Fruit fly (Drosophila melanogaster) S2 (cell line): Measurements from ENCODE around the gene CG6813.

Source experiments
- CG8478 ChIP-seq: fragments of >200 bp; optimal IDR thresholded peaks from 2 replicates; lab custom pipeline; 2018
- CTCF ChIP-seq, 2 experiments: fragments of >200 bp; optimal IDR thresholded peaks; 2 replicates each; lab custom pipeline; 2018

The CG6813 gene

dm6 chr3R:11655873-11656374 lies 29.5 kb upstream of the CG6813 start, which contains the start of gene CG42327:
Gene CG42327 (plus strand): TSS chr3R:11656149.
- no peak for TF ChIP-seq CG8478 (lab: Kevin White, UChicago)
- no peak for TF ChIP-seq CTCF (optimal IDR thresholded peaks at IDR 0.05; lab: Kevin White, UChicago)

dm6 chr3R:11650105-11651039 lies 23.9 kb upstream of the CG6813 start, which contains the start of the genes Csk and Elp1:
Gene Csk (minus strand): TSS chr3R:11650706.
Gene Elp1 (plus strand): TSS chr3R:11650971.
- TF ChIP-seq CTCF (optimal IDR thresholded peaks at IDR 0.05; lab: Kevin White, UChicago) (no peak), CG8478 (lab: Kevin White, UChicago) (no peak)

DNA sequence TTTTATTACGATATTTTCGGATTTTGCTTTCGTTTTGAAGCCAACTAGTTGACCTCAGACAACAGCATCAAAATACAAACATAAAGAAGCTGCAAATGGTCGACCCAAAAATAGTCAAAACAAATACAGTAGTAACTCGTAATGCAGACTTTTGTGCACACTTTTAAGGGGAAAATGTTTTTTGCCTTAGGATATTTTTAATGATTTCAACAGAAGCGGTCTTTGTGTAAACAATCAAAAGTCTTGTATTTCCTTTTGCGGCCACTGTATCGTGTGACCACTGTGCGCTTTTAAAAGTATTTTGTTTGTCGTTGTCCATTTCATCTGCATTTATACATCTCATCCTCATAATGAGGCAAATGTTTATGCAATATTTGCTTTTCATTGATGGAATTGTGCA lies 23.0 kb upstream of the CG6813 start:
- no peak for TF ChIP-seq CTCF (optimal IDR thresholded peaks at IDR 0.05; lab: Kevin White, UChicago)

dm6 chr3R:11648356-11649355 lies 22.2 kb upstream of the CG6813 start:
- TF ChIP-seq CTCF (optimal IDR thresholded peaks at IDR 0.05; lab: Kevin White, UChicago), result no peak
- no peak for TF ChIP-seq CG8478 (lab: Kevin White, UChicago)

DNA sequence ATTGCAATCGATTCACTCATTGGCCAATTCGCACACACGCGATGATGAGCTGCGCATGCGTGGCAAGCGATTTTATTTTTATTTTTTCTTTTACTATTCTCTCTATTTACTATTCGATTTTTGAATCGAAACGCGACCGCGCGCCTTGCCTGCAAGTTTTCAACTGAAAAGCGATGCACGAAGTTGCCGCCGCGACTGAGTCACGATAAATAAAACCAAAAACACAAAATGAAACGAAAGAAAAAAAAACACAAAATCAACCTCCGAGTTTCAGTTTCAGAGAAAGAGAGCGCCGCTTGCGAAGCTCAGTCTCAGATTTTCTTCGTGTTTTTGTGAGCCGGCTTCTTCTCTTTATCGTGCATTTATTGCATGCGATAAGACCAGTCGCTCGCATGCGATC lies 20.4 kb upstream of the CG6813 start:
- no peak for TF ChIP-seq CG8478 (lab: Kevin White, UChicago)
- no peak for TF ChIP-seq CTCF (optimal IDR thresholded peaks at IDR 0.05; lab: Kevin White, UChicago)

dm6 chr3R:11639946-11640588 lies 13.6 kb upstream of the CG6813 start:
- TF ChIP-seq CTCF (optimal IDR thresholded peaks at IDR 0.05; lab: Kevin White, UChicago) (no peak), CG8478 (lab: Kevin White, UChicago) (no peak)

DNA sequence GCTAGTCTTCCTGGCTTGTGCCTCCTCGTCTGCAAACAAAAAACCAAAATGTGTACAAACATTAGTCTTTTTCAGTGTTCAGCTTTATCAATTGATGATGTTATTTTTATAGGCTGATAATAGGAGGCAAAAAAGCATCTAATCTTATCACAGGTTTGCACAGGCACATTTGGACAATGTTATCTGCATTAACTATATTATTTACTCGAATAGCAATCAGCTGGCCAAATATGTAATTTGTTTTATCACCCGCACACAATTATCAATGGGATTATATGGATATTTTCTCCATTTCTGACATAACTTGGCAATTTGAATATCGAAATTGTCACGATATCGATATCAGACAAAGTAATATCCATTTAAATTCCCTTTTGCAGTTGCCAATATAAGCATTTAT lies 11.1 kb upstream of the CG6813 start:
- no peak for TF ChIP-seq CTCF (optimal IDR thresholded peaks at IDR 0.05; lab: Kevin White, UChicago)
- TF ChIP-seq CG8478 (lab: Kevin White, UChicago), result no peak

DNA sequence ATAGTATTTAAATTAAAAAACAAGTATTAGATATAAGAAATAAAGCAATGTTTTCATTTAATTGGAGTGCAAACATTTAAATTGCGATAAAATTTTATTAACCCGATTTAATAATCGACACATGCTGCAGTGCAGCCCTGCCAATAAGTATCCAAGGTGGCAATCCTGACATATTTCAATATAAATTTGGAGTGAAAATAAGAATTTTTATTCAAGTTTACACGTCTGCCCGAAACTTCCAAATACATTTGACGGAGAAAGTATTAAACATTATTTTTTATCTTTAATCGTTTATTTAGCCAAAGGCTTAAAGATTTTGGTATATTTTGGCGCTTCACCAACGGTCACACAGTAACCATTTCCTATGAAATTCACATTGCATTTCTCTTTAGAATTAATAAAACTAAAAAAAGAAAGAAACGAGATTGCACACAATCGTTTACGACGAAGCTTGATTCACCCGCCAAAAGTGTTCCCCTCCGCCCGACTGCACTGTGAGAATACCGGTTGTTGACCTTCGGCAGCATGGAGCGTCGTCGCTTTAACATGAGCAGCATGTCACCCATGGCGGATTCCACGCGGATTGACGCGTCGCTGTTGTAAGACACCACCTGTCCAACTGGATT lies 2.1 kb upstream of the CG6813 start, which contains the start of gene CG14712:
CG14712 (plus strand) TSS at position 344 of the 626 bp plus-strand sequence.
- TF ChIP-seq CTCF (optimal IDR thresholded peaks at IDR 0.05; lab: Kevin White, UChicago), result no peak

DNA sequence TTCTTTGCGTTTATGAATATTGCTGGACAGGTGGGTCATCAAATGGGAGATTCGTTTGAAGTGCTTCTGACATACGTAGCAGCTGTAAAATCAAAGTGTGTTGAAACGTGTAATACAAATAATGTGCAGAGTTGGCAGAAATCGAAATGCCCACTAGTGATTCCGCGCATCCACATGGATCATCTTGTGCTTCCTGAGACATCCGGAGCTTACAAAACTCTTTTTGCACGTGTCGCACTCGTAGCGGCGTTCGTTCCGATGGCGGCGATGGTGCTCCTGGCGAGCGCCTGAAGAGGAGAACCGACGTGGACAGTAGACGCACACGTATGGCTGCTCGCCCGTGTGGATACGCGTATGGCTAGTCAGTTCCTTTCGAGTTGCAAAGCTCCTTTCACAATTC lies 894 bp downstream of the CG6813 start, which contains the start of gene Zaf1:
Zaf1 (minus strand) TSS at position 101 of the 400 bp plus-strand sequence.
- TF ChIP-seq CTCF (optimal IDR thresholded peaks at IDR 0.05; lab: Kevin White, UChicago) (no peak), CG8478 (lab: Kevin White, UChicago) (no peak)

- TF ChIP-seq CG8478 (lab: Kevin White, UChicago) (no peak), CTCF (optimal IDR thresholded peaks at IDR 0.05; lab: Kevin White, UChicago) (no peak)
Observed at dm6 chr3R:11623025-11623424, 3.4 kb downstream of the CG6813 start, which contains the start of gene CG14711. Gene CG14711 (plus strand): TSS chr3R:11623339.

DNA sequence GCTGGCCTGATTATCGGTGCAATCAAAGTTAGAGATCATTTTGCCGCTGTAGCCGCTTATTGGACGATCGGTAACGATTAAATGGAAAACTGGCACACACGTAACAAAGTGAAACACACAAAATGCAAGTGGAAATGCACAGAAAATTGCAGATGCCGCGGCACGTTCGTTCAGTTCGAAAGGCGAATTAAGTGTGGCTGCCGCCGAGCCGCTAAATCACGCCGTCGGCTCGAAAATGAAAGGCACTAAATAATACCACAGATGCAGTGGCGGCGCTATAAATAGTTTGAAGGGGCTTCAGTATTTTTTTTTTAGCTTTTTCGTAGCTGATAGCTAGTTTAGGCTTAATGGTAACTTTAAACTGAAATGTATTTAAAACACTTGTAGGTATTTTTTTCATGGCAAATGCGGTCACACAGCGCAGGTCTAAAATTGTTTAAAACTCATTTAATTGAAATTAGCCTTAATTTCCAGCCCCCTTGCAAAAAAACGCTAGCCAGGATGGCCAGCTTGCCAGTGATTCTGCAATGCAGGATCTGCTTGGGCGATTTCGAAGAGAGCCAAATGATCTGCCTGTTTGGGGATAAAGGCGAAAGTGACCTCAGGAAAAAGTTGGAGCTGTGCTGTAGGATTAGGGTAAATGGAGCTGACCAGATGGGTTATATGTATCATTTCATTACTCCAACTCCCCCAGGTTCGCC lies 6.6 kb downstream of the CG6813 start, which contains the start of the genes Jupiter and CG14710:
Jupiter (minus strand) TSS at position 198 of the 701 bp plus-strand sequence.
CG14710 (plus strand) TSS at position 382 of the 701 bp plus-strand sequence.
- TF ChIP-seq CG8478 (lab: Kevin White, UChicago), result no peak
- TF ChIP-seq CTCF (optimal IDR thresholded peaks at IDR 0.05; lab: Kevin White, UChicago), result peak; percentile 31 to 38

DNA sequence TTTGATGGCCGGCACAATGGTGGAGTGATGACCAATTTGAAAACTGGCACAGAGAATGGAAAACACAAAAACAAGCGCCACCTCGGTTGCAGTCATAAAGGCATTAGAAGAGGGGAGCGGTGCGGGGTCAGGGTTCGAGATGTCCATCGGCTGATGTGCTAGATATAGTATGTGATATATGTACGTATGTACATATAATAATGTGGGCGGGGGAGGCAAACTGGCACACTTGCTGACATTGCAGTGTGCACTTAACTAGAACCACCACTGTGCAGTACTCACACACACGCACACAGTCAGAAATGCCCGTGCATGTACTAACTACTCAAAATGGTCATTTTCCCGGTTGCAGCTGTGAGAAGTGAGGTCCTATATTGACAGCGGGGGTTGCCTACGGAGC lies 7.6 kb downstream of the CG6813 start:
- TF ChIP-seq CG8478 (lab: Kevin White, UChicago) (no peak), CTCF (optimal IDR thresholded peaks at IDR 0.05; lab: Kevin White, UChicago) (no peak)
